Fruit fly (Drosophila melanogaster): ENCODE data around the gene CG8209.
A peak's percentile ranks its signal among the peaks of the same experiment; 100 is the strongest.

The CG8209 gene

DNA sequence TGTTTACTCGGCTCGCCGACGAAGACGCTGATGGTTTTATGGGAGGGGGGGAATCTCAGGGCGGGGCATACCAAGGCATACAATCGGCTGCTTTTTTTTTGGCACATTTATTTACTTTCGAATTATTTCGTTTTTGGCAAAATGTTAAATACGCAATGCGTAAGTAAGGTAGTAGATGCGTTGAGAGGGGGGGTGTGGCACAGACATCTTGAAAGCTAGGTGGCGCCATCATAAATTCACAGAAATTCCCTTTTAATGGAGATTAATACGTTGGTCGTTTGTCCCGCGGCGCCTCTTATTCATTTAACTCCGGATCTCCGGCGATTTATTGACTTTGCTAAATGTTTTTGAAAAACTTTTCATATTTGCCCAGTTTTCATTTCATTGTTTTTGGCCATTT lies 34.7 kb upstream of the CG8209 start (continued):
- no peak for TF ChIP-seq cas (GFP tag; IDR thresholded peaks at IDR 0.05)
- TF ChIP-seq CG13775 (GFP tag; optimal IDR thresholded peaks at IDR 0.05), result no peak
- TF ChIP-seq CG42726 (GFP tag; IDR thresholded peaks at IDR 0.05; ENCODE audit: partially characterized antibody), result no peak
- no peak for TF ChIP-seq D19A (tag; optimal IDR thresholded peaks at IDR 0.05)
- no peak for TF ChIP-seq CG13624 (GFP tag; optimal IDR thresholded peaks at IDR 0.05)
- no peak for TF ChIP-seq btn (GFP tag; optimal IDR thresholded peaks at IDR 0.05)
- TF ChIP-seq CG31365 (tag; optimal IDR thresholded peaks at IDR 0.05), result no peak
- TF ChIP-seq Max (GFP tag; optimal IDR thresholded peaks at IDR 0.05), result no peak
- TF ChIP-seq CG30020 (tag; optimal IDR thresholded peaks at IDR 0.05), result no peak
- TF ChIP-seq az2 (GFP tag; optimal IDR thresholded peaks at IDR 0.05), result no peak

DNA sequence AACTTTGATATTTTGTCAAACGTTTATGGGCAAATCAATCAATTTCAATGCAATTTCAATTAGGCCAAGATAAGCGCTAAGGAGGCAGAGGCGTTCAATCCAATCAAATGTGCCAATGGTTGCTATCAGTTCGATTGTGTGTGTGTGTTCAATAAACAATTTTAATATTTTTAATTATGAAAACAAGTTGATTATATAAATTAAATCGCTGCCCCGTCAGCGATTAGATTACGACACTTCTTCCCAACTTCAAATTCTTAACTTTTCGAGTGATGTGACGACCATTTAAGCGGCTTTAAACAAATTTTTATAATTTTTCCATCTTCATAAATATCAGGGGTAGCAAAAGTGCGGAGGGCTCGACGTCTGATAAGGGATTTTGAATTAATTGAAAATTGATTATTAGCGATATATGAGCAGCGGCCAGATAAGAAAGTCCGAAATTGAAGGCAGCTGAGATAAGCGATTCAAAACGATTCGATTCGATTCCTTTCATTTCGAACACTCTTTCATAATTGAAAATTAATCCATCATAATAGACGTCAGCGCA lies 33.7 kb upstream of the CG8209 start:
- TF ChIP-seq zen (tag; optimal IDR thresholded peaks at IDR 0.05) (no peak), fu2 (GFP tag; optimal IDR thresholded peaks at IDR 0.05) (no peak), CG16779 (GFP tag; IDR thresholded peaks at IDR 0.05) (no peak), gsb (GFP tag; IDR thresholded peaks at IDR 0.05) (no peak), ci (GFP tag; IDR thresholded peaks at IDR 0.05) (no peak), H15 (GFP tag; IDR thresholded peaks at IDR 0.05) (no peak), CG12155 (GFP tag; optimal IDR thresholded peaks at IDR 0.05) (no peak), lmd (GFP tag; IDR thresholded peaks at IDR 0.05) (no peak), sqz (GFP tag; optimal IDR thresholded peaks at IDR 0.05) (no peak), CG17186 (GFP tag; optimal IDR thresholded peaks at IDR 0.05) (no peak), Pdp1 (GFP tag; optimal IDR thresholded peaks at IDR 0.05) (peak in 1 of 2 experiments; percentile 40), Antp (GFP tag; optimal IDR thresholded peaks at IDR 0.05) (no peak), CG10147 (GFP tag; optimal IDR thresholded peaks at IDR 0.05) (no peak), Sox102F (GFP tag; optimal IDR thresholded peaks at IDR 0.05) (no peak), PHDP (tag; optimal IDR thresholded peaks at IDR 0.05) (no peak), Lpt (GFP tag; optimal IDR thresholded peaks at IDR 0.05) (no peak), CG10366 (GFP tag; IDR thresholded peaks at IDR 0.05) (no peak), bsh (GFP tag; optimal IDR thresholded peaks at IDR 0.05) (no peak), TFAM (GFP tag; optimal IDR thresholded peaks at IDR 0.05) (no peak), Drgx (GFP tag; IDR thresholded peaks at IDR 0.05) (no peak), psq (GFP tag; optimal IDR thresholded peaks at IDR 0.05) (no peak), scrt (GFP tag; optimal IDR thresholded peaks at IDR 0.05) (no peak), CG6854 (GFP tag; optimal IDR thresholded peaks at IDR 0.05) (no peak), CG34376 (GFP tag; optimal IDR thresholded peaks at IDR 0.05) (peak; percentile 78), Dek (tag; optimal IDR thresholded peaks at IDR 0.05) (no peak), exex (tag; optimal IDR thresholded peaks at IDR 0.05) (peak; percentile 100), abd-A (tag; optimal IDR thresholded peaks at IDR 0.05) (no peak), chif (GFP tag; optimal IDR thresholded peaks at IDR 0.05) (no peak), Med (GFP tag) (no peak), sd (tag; optimal IDR thresholded peaks at IDR 0.05) (peak; percentile 64), CG6765 (GFP tag; optimal IDR thresholded peaks at IDR 0.05) (no peak), luna (GFP tag; optimal IDR thresholded peaks at IDR 0.05) (no peak), cwo (GFP tag; optimal IDR thresholded peaks at IDR 0.05) (no peak), mirr (GFP tag; optimal IDR thresholded peaks at IDR 0.05) (peak; percentile 85), CG3847 (GFP tag; IDR thresholded peaks at IDR 0.05) (no peak), toy (GFP tag; IDR thresholded peaks at IDR 0.05) (no peak), lab (GFP tag; optimal IDR thresholded peaks at IDR 0.05) (peak; percentile 47), Ets97D (GFP tag; optimal IDR thresholded peaks at IDR 0.05) (no peak), oc (tag; optimal IDR thresholded peaks at IDR 0.05) (no peak), seq (GFP tag; IDR thresholded peaks at IDR 0.05) (no peak)
